Fruit fly (Drosophila melanogaster) whole organism, prepupa: ENCODE results near the gene TfAP-2.
A peak's percentile ranks its signal among the peaks of the same experiment; 100 is the strongest.

Experiments used
- Blimp-1 ChIP-seq: fragments of 200-800 bp; sonication (Bioruptor generic); optimal IDR thresholded peaks from 3 replicates; lab custom pipeline; 2017; ENCODE audit warnings: missing biosample characterization, missing genetic modification characterization, mild to moderate bottlenecking, moderate library complexity, missing genetic modification reagents
- CG10631 ChIP-seq: fragments of 200-800 bp; sonication (Bioruptor generic); optimal IDR thresholded peaks from 2 replicates; lab custom pipeline; 2016; ENCODE audit warnings: missing biosample characterization, missing genetic modification characterization
- CG10669 ChIP-seq: fragments of 200-800 bp; sonication (Bioruptor generic); optimal IDR thresholded peaks from 3 replicates; lab custom pipeline; 2018; ENCODE audit warnings: missing biosample characterization, mild to moderate bottlenecking, missing genetic modification characterization, moderate library complexity
- CG1621 ChIP-seq: fragments of 200-800 bp; sonication (Bioruptor generic); optimal IDR thresholded peaks from 3 replicates; lab custom pipeline; 2018; ENCODE audit warnings: missing biosample characterization, mild to moderate bottlenecking, missing genetic modification characterization
- CG3032 ChIP-seq: fragments of 200-800 bp; optimal IDR thresholded peaks from 2 replicates; lab custom pipeline; 2019; ENCODE audit warnings: missing biosample characterization, mild to moderate bottlenecking, missing genetic modification characterization, moderate library complexity
- CG34406 ChIP-seq: fragments of 200-800 bp; sonication (Bioruptor generic); optimal IDR thresholded peaks from 3 replicates; lab custom pipeline; 2016; ENCODE audit warnings: missing biosample characterization, missing genetic modification characterization
- CG3919 ChIP-seq: fragments of 200-800 bp; sonication (Bioruptor generic); optimal IDR thresholded peaks from 3 replicates; lab custom pipeline; 2016; ENCODE audit warnings: missing biosample characterization, missing genetic modification characterization
- CG4318 ChIP-seq: fragments of 200-800 bp; sonication (Bioruptor generic); optimal IDR thresholded peaks from 3 replicates; lab custom pipeline; 2017; ENCODE audit warnings: missing biosample characterization, mild to moderate bottlenecking, missing genetic modification characterization
- CG6276 ChIP-seq: fragments of 200-800 bp; sonication (Bioruptor generic); optimal IDR thresholded peaks from 2 replicates; lab custom pipeline; 2017; ENCODE audit warnings: missing biosample characterization, mild to moderate bottlenecking, missing genetic modification characterization
- CG6792 ChIP-seq: fragments of 200-800 bp; sonication (Bioruptor generic); optimal IDR thresholded peaks from 3 replicates; lab custom pipeline; 2016; ENCODE audit warnings: missing biosample characterization, missing genetic modification characterization
- CG6808 ChIP-seq: fragments of 200-800 bp; sonication (Bioruptor generic); optimal IDR thresholded peaks from 3 replicates; lab custom pipeline; 2017; ENCODE audit warnings: missing biosample characterization, missing genetic modification characterization, mild to moderate bottlenecking, moderate library complexity, missing genetic modification reagents
- CG7368 ChIP-seq: fragments of 200-800 bp; sonication (Bioruptor generic); optimal IDR thresholded peaks from 3 replicates; lab custom pipeline; 2016; ENCODE audit warnings: missing biosample characterization, missing genetic modification characterization
- CG8632 ChIP-seq: fragments of 200-800 bp; sonication (Bioruptor generic); optimal IDR thresholded peaks from 3 replicates; lab custom pipeline; 2016; ENCODE audit warnings: missing biosample characterization, missing genetic modification characterization
- CG9139 ChIP-seq: fragments of 200-800 bp; sonication (Bioruptor generic); optimal IDR thresholded peaks from 3 replicates; lab custom pipeline; 2017; ENCODE audit warnings: missing biosample characterization, mild to moderate bottlenecking, missing genetic modification characterization
- Eip75B ChIP-seq: fragments of 200-800 bp; sonication (Bioruptor generic); optimal IDR thresholded peaks from 3 replicates; lab custom pipeline; 2016; ENCODE audit warnings: missing biosample characterization, missing genetic modification characterization
- Eip78C ChIP-seq: fragments of 200-800 bp; sonication (Bioruptor generic); peaks from one replicate; lab custom pipeline; 2016; ENCODE audit warnings: missing biosample characterization, missing genetic modification characterization
- Ets96B ChIP-seq: fragments of 200-800 bp; optimal IDR thresholded peaks from 2 replicates; lab custom pipeline; 2019; ENCODE audit warnings: missing biosample characterization, mild to moderate bottlenecking, missing genetic modification characterization, moderate library complexity
- Hr38 ChIP-seq: sonication (Bioruptor generic); optimal IDR thresholded peaks from 2 replicates; lab custom pipeline; 2016; ENCODE audit warnings: missing biosample characterization, missing genetic modification characterization
- Met ChIP-seq: fragments of 200-800 bp; sonication (Bioruptor generic); optimal IDR thresholded peaks from 3 replicates; lab custom pipeline; 2016; ENCODE audit warnings: missing biosample characterization, missing genetic modification characterization
- OdsH ChIP-seq: fragments of 200-800 bp; sonication (Bioruptor generic); optimal IDR thresholded peaks from 3 replicates; lab custom pipeline; 2016; ENCODE audit warnings: missing biosample characterization, missing genetic modification characterization
- Smox ChIP-seq: fragments of 200-800 bp; sonication (Bioruptor generic); optimal IDR thresholded peaks from 3 replicates; lab custom pipeline; 2016; ENCODE audit warnings: missing biosample characterization, missing genetic modification characterization
- Sox102F ChIP-seq: fragments of 200-800 bp; sonication (Bioruptor generic); optimal IDR thresholded peaks from 2 replicates; lab custom pipeline; 2016; ENCODE audit warnings: missing biosample characterization, mild to moderate bottlenecking, missing genetic modification characterization
- Sox14 ChIP-seq: fragments of 200-800 bp; sonication (Bioruptor generic); optimal IDR thresholded peaks from 3 replicates; lab custom pipeline; 2016; ENCODE audit warnings: missing biosample characterization, missing genetic modification characterization
- Sox15 ChIP-seq: fragments of 200-800 bp; sonication (Bioruptor generic); optimal IDR thresholded peaks from 3 replicates; lab custom pipeline; 2016; ENCODE audit warnings: missing biosample characterization, missing genetic modification characterization
- achi ChIP-seq: fragments of 200-800 bp; sonication (Bioruptor generic); optimal IDR thresholded peaks from 3 replicates; lab custom pipeline; 2016; ENCODE audit warnings: missing biosample characterization, missing genetic modification characterization
- acj6 ChIP-seq: fragments of 200-800 bp; sonication (Bioruptor generic); optimal IDR thresholded peaks from 3 replicates; lab custom pipeline; 2016; ENCODE audit warnings: missing biosample characterization, missing genetic modification characterization
- cyc ChIP-seq: fragments of 200-800 bp; sonication (Bioruptor generic); optimal IDR thresholded peaks from 3 replicates; lab custom pipeline; 2016; ENCODE audit warnings: missing biosample characterization, missing genetic modification characterization
- esn ChIP-seq: fragments of 200-800 bp; sonication (Bioruptor generic); optimal IDR thresholded peaks from 2 replicates; lab custom pipeline; 2016; ENCODE audit warnings: missing biosample characterization, mild to moderate bottlenecking, missing genetic modification characterization, moderate library complexity
- fd59A ChIP-seq: fragments of 200-800 bp; sonication (Bioruptor generic); optimal IDR thresholded peaks from 2 replicates; lab custom pipeline; 2017; ENCODE audit warnings: missing biosample characterization, mild to moderate bottlenecking, missing genetic modification characterization, missing genetic modification reagents
- fd85E ChIP-seq: fragments of 200-800 bp; sonication (Bioruptor generic); optimal IDR thresholded peaks from 3 replicates; lab custom pipeline; 2016; ENCODE audit warnings: missing biosample characterization, missing genetic modification characterization
- fkh ChIP-seq: fragments of 200-800 bp; sonication (Bioruptor generic); optimal IDR thresholded peaks from 3 replicates; lab custom pipeline; 2017; ENCODE audit warnings: missing biosample characterization, mild to moderate bottlenecking, missing genetic modification characterization, moderate library complexity
- salr ChIP-seq, 2 experiments: fragments of 200-800 bp; sonication (Bioruptor generic); optimal IDR thresholded peaks; 3 replicates each; lab custom pipeline; 2016 to 2018; ENCODE audit warnings: missing biosample characterization in 2 of 2, missing genetic modification characterization in 2 of 2, mild to moderate bottlenecking in 1 of 2
- ss ChIP-seq, 2 experiments: fragments of 200-800 bp; sonication (Bioruptor generic); optimal IDR thresholded peaks; 2 replicates in 1 of 2; 3 replicates in 1 of 2; lab custom pipeline; 2017 to 2018; ENCODE audit warnings: mild to moderate bottlenecking in 2 of 2, missing biosample characterization in 2 of 2, missing genetic modification characterization in 2 of 2, moderate library complexity in 1 of 2
- svp ChIP-seq: fragments of 200-800 bp; sonication (Bioruptor generic); peaks from one replicate; lab custom pipeline; 2016; ENCODE audit warnings: missing biosample characterization, missing genetic modification characterization
- topi ChIP-seq: fragments of 200-800 bp; sonication (Bioruptor generic); optimal IDR thresholded peaks from 3 replicates; lab custom pipeline; 2016; ENCODE audit warnings: missing biosample characterization, missing genetic modification characterization
- vri ChIP-seq: fragments of 200-800 bp; sonication (Bioruptor generic); optimal IDR thresholded peaks from 3 replicates; lab custom pipeline; 2016; ENCODE audit warnings: missing biosample characterization, mild to moderate bottlenecking, missing genetic modification characterization

The TfAP-2 gene

dm6 chr3L:21568848-21569372 lies 17.7 kb upstream of the TfAP-2 start, which contains the start of the genes CRIF and SMC5 (continued):
- TF ChIP-seq Eip75B (GFP tag; lab: Kevin White, UChicago): no peak

dm6 chr3L:21573831-21574230 lies 12.8 kb upstream of the TfAP-2 start, which contains the start of gene EMC10:
TSS of gene EMC10 (plus strand) at chr3L:21574131.
- no peak for TF ChIP-seq Eip75B (GFP tag; lab: Kevin White, UChicago)
- no peak for TF ChIP-seq CG6792 (GFP tag; lab: Kevin White, UChicago)
- no peak for TF ChIP-seq Sox102F (GFP tag; lab: Kevin White, UChicago)
- no peak for TF ChIP-seq fkh (GFP tag; lab: Kevin White, UChicago)
- TF ChIP-seq CG1621 (tag; lab: Kevin White, UChicago): no peak
- TF ChIP-seq CG8632 (GFP tag; lab: Kevin White, UChicago): no peak
- no peak for TF ChIP-seq CG4318 (GFP tag; lab: Kevin White, UChicago)

DNA sequence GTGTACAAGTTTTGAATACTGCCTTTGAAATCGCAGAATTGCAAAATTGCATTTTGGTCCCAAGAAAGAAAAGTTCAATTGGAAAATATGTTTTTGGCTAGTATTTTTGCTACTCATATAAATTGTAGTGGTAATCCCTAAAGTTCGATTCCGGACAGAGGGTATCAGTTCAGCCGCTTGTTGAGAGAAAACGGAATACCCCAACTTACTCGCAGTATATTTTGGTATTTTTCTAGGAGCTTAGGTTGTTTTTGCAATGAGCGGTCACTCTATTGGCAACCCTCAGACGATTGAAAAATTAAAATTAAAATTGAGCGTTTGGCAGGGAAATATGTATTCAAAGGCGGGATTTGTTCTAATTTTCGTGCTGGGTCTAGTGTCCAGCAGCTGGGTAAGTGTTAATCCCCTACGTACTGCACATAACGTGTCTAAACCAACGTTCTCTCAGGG lies 12.3 kb upstream of the TfAP-2 start:
- no peak for TF ChIP-seq Eip75B (GFP tag; lab: Kevin White, UChicago)
- TF ChIP-seq fd85E: no peak
- no peak for TF ChIP-seq topi (GFP tag; lab: Kevin White, UChicago)
- TF ChIP-seq CG7368: no peak
- TF ChIP-seq Blimp-1 (GFP tag; lab: Kevin White, UChicago): no peak
- peak; percentile 27 for TF ChIP-seq esn

DNA sequence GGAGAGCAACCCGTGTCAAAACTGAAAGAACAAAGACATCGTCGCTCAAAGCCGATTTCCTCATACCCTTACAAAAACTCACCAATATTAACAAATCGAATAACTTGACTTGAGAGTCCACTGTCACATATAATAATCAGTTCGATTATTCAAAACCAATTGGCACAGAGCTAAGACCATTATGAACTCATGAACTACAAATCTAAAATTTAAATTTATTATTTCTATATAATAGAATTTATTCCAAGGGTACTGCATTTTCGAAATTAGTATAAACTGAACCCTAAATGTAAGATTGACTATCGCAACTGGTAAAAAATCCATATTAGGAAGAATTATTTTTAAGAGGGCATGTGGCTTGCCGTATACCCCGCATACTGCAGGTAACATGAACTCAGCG lies 4.6 kb upstream of the TfAP-2 start:
- TF ChIP-seq CG10669 (GFP tag; lab: Kevin White, UChicago): peak; percentile 29
- TF ChIP-seq ss (GFP tag; optimal IDR thresholded peaks at IDR 0.05; lab: Kevin White, UChicago): peak in 1 of 2 experiments; percentile 7
- peak in 1 of 2 experiments; percentile 3 for TF ChIP-seq salr (GFP tag; optimal IDR thresholded peaks at IDR 0.05; lab: Kevin White, UChicago)
- TF ChIP-seq acj6 (GFP tag; lab: Kevin White, UChicago): no peak
- peak; percentile 38 for TF ChIP-seq OdsH
- TF ChIP-seq topi (GFP tag; lab: Kevin White, UChicago): peak; percentile 34
- TF ChIP-seq CG34406 (GFP tag; lab: Kevin White, UChicago): peak; percentile 11
- peak; percentile 29 for TF ChIP-seq CG6808 (GFP tag; lab: Kevin White, UChicago)
- peak; percentile 3 for TF ChIP-seq CG9139 (GFP tag; lab: Kevin White, UChicago)
- no peak for TF ChIP-seq cyc (GFP tag; lab: Kevin White, UChicago)
- TF ChIP-seq CG3919: peak; percentile 2
- TF ChIP-seq esn: peak; percentile 55
- TF ChIP-seq CG6792 (GFP tag; lab: Kevin White, UChicago): peak; percentile 10
- TF ChIP-seq svp (GFP tag; lab: Kevin White, UChicago): peak; percentile 74
- TF ChIP-seq Sox14 (GFP tag; lab: Kevin White, UChicago): no peak
- TF ChIP-seq CG10631: peak; percentile 24
- TF ChIP-seq Eip75B (GFP tag; lab: Kevin White, UChicago): peak; percentile 1
- no peak for TF ChIP-seq vri (GFP tag; lab: Kevin White, UChicago)
- TF ChIP-seq achi: peak; percentile 4
- peak; percentile 31 for TF ChIP-seq CG8632 (GFP tag; lab: Kevin White, UChicago)
- TF ChIP-seq fd59A (GFP tag; lab: Kevin White, UChicago): peak; percentile 3
- peak; percentile 28 for TF ChIP-seq Met (GFP tag; lab: Kevin White, UChicago)
- TF ChIP-seq Ets96B (tag; lab: Kevin White, UChicago): peak; percentile 28
- peak; percentile 81 for TF ChIP-seq Eip78C (GFP tag; lab: Kevin White, UChicago)
- TF ChIP-seq Smox (GFP tag; lab: Kevin White, UChicago): peak; percentile 27
- TF ChIP-seq Sox15: peak; percentile 35
- TF ChIP-seq Hr38 (GFP tag; lab: Kevin White, UChicago): no peak
- TF ChIP-seq CG6276: no peak
- TF ChIP-seq CG3032 (tag; lab: Kevin White, UChicago): peak; percentile 17
